Fruit fly (Drosophila melanogaster) whole organism, embryonic: ENCODE data around the gene mRpL50.
A peak's percentile ranks its signal among the peaks of the same experiment; 100 is the strongest.

Source experiments
- Blimp-1 ChIP-seq: fragments of 200-800 bp; sonication (Bioruptor generic); optimal IDR thresholded peaks from 3 replicates; lab custom pipeline; 2018; ENCODE audit warnings: missing biosample characterization, missing genetic modification characterization, mild to moderate bottlenecking, moderate library complexity, missing genetic modification reagents
- C15 ChIP-seq: fragments of 200-800 bp; sonication (Bioruptor generic); IDR thresholded peaks from 3 replicates; pipeline ENCODE4 v1.3.6; 2022; ENCODE audit warnings: missing biosample characterization, missing genetic modification characterization
- CG30403 ChIP-seq: fragments of 200-800 bp; sonication (Bioruptor generic); optimal IDR thresholded peaks from 3 replicates; lab custom pipeline; 2016; ENCODE audit warnings: missing biosample characterization, missing genetic modification characterization
- CG34422 ChIP-seq: fragments of 200-800 bp; sonication (Bioruptor generic); IDR thresholded peaks from 3 replicates; pipeline ENCODE4 v1.3.6; 2022; ENCODE audit warnings: missing biosample characterization, missing genetic modification characterization
- CG5180 ChIP-seq: fragments of 200-800 bp; sonication (Bioruptor generic); optimal IDR thresholded peaks from 3 replicates; lab custom pipeline; 2017; ENCODE audit warnings: missing biosample characterization, missing genetic modification characterization, mild to moderate bottlenecking, moderate library complexity, missing genetic modification reagents
- CG8478 ChIP-seq: fragments of >200 bp; optimal IDR thresholded peaks from 2 replicates; lab custom pipeline; 2018
- CG9727 ChIP-seq: fragments of 200-800 bp; sonication (Bioruptor generic); optimal IDR thresholded peaks from 3 replicates; lab custom pipeline; 2017; ENCODE audit warnings: missing biosample characterization, mild to moderate bottlenecking, missing genetic modification characterization
- CG9876 ChIP-seq: fragments of 200-800 bp; sonication (Bioruptor generic); optimal IDR thresholded peaks from 2 replicates; lab custom pipeline; 2016; ENCODE audit warnings: missing biosample characterization, missing genetic modification characterization
- D19B ChIP-seq: fragments of 200-800 bp; sonication (Bioruptor generic); optimal IDR thresholded peaks from 2 replicates; lab custom pipeline; 2017; ENCODE audit warnings: missing biosample characterization, mild to moderate bottlenecking, missing genetic modification characterization
- Doc2 ChIP-seq: fragments of 200-800 bp; sonication (Bioruptor generic); IDR thresholded peaks from 2 replicates; pipeline ENCODE4 v1.3.6; 2022; ENCODE audit warnings: missing biosample characterization, missing genetic modification characterization
- Drgx ChIP-seq: fragments of 200-800 bp; sonication (Bioruptor generic); IDR thresholded peaks from 2 replicates; pipeline ENCODE4 v1.3.6; 2022; ENCODE audit warnings: missing biosample characterization, missing genetic modification characterization
- E2f2 ChIP-seq: fragments of 200-800 bp; sonication (Bioruptor generic); IDR thresholded peaks from 2 replicates; pipeline ENCODE4 v1.3.6; 2022; ENCODE audit warnings: missing biosample characterization, missing genetic modification characterization
- H15 ChIP-seq: fragments of 200-800 bp; sonication (Bioruptor generic); IDR thresholded peaks from 3 replicates; pipeline ENCODE4 v1.3.6; 2022; ENCODE audit warnings: missing biosample characterization, missing genetic modification characterization
- HLH3B ChIP-seq: fragments of 200-800 bp; sonication (Bioruptor generic); IDR thresholded peaks from 2 replicates; pipeline ENCODE4 v1.3.6; 2022; ENCODE audit warnings: missing biosample characterization, missing genetic modification characterization
- HLH4C ChIP-seq: fragments of 200-800 bp; sonication (Bioruptor generic); IDR thresholded peaks from 3 replicates; pipeline ENCODE4 v1.3.6; 2022; ENCODE audit warnings: missing biosample characterization, missing genetic modification characterization; ENCODE audit not compliant: partially characterized antibody
- Jarid2 ChIP-seq: fragments of 200-800 bp; sonication (Bioruptor generic); optimal IDR thresholded peaks from 3 replicates; lab custom pipeline; 2017; ENCODE audit warnings: mild to moderate bottlenecking, missing biosample characterization, missing genetic modification reagents, missing genetic modification characterization
- Mad ChIP-seq: fragments of 200-800 bp; sonication (Bioruptor generic); optimal IDR thresholded peaks from 2 replicates; lab custom pipeline; 2016; ENCODE audit warnings: missing biosample characterization, missing genetic modification characterization
- Pdp1 ChIP-seq, 2 experiments: fragments of 200-800 bp; sonication (Bioruptor generic); optimal IDR thresholded peaks; 3 replicates each; lab custom pipeline; 2016; ENCODE audit warnings: missing biosample characterization in 2 of 2, missing genetic modification characterization in 2 of 2, mild to moderate bottlenecking in 1 of 2, moderate library complexity in 1 of 2
- Rfx ChIP-seq: fragments of 200-800 bp; sonication (Bioruptor generic); IDR thresholded peaks from 2 replicates; pipeline ENCODE4 v1.3.6; 2022; ENCODE audit warnings: missing biosample characterization, missing genetic modification characterization
- Ssrp ChIP-seq: fragments of 200-800 bp; sonication (Bioruptor generic); optimal IDR thresholded peaks from 2 replicates; lab custom pipeline; 2018; ENCODE audit warnings: missing biosample characterization, mild to moderate bottlenecking, missing genetic modification characterization, moderate library complexity
- Trl ChIP-seq, 3 experiments: fragments of >200 bp in 2 of 3; fragments of 200-800 bp in 1 of 3; sonication (Bioruptor generic) in 1 of 3; optimal IDR thresholded peaks; 2 replicates in 1 of 3; 3 replicates in 2 of 3; lab custom pipeline; 2016 to 2017; ENCODE audit warnings: missing biosample characterization in 1 of 3, missing genetic modification characterization in 1 of 3
- ash1 ChIP-seq: fragments of 200-800 bp; sonication (Bioruptor generic); optimal IDR thresholded peaks from 2 replicates; lab custom pipeline; 2018; ENCODE audit warnings: missing biosample characterization, mild to moderate bottlenecking, missing genetic modification characterization
- bowl ChIP-seq: fragments of 200-800 bp; sonication (Bioruptor generic); IDR thresholded peaks from 2 replicates; pipeline ENCODE4 v1.3.6; 2022; ENCODE audit warnings: missing biosample characterization, missing genetic modification characterization
- cg ChIP-seq: fragments of 200-800 bp; sonication (Bioruptor generic); optimal IDR thresholded peaks from 3 replicates; lab custom pipeline; 2019; ENCODE audit warnings: missing biosample characterization, mild to moderate bottlenecking, missing genetic modification characterization, moderate library complexity
- chif ChIP-seq, 2 experiments: fragments of 200-800 bp; sonication (Bioruptor generic); optimal IDR thresholded peaks; 3 replicates each; lab custom pipeline; 2016; ENCODE audit warnings: missing biosample characterization in 2 of 2, missing genetic modification characterization in 2 of 2
- chinmo ChIP-seq: fragments of 200-800 bp; sonication (Bioruptor generic); IDR thresholded peaks from 4 replicates; pipeline ENCODE4 v1.3.6; 2022; ENCODE audit warnings: missing biosample characterization, missing genetic modification characterization; ENCODE audit not compliant: partially characterized antibody
- chm ChIP-seq: fragments of 200-800 bp; sonication (Bioruptor generic); IDR thresholded peaks from 2 replicates; pipeline ENCODE4 v1.3.6; 2022; ENCODE audit warnings: missing biosample characterization, missing genetic modification characterization
- ci ChIP-seq: fragments of 200-800 bp; sonication (Bioruptor generic); IDR thresholded peaks from 3 replicates; pipeline ENCODE4 v1.3.6; 2022; ENCODE audit warnings: missing biosample characterization, missing genetic modification characterization
- dmrt99B ChIP-seq: fragments of 200-800 bp; sonication (Bioruptor generic); optimal IDR thresholded peaks from 2 replicates; lab custom pipeline; 2018; ENCODE audit warnings: missing biosample characterization, mild to moderate bottlenecking, missing genetic modification characterization, moderate library complexity
- dpn ChIP-seq, 2 experiments: fragments of 200-800 bp; sonication (Bioruptor generic); optimal IDR thresholded peaks; 3 replicates each; lab custom pipeline; 2016; ENCODE audit warnings: missing biosample characterization in 2 of 2, missing genetic modification characterization in 2 of 2
- eve ChIP-seq, 2 experiments: fragments of >200 bp; optimal IDR thresholded peaks; 2 replicates each; lab custom pipeline; 2017; ENCODE audit warnings: missing biosample characterization in 2 of 2, missing genetic modification characterization in 2 of 2
- maf-S ChIP-seq: fragments of 200-800 bp; sonication (Bioruptor generic); optimal IDR thresholded peaks from 2 replicates; lab custom pipeline; 2016; ENCODE audit warnings: missing biosample characterization, missing genetic modification characterization
- nau ChIP-seq: fragments of 200-800 bp; sonication (Bioruptor generic); optimal IDR thresholded peaks from 3 replicates; lab custom pipeline; 2017; ENCODE audit warnings: missing biosample characterization, mild to moderate bottlenecking, missing genetic modification characterization, missing genetic modification reagents
- nmo ChIP-seq: fragments of 200-800 bp; sonication (Bioruptor generic); optimal IDR thresholded peaks from 2 replicates; lab custom pipeline; 2018; ENCODE audit warnings: missing biosample characterization, mild to moderate bottlenecking, missing genetic modification characterization, moderate library complexity
- nom ChIP-seq: fragments of 200-800 bp; sonication (Bioruptor generic); optimal IDR thresholded peaks from 2 replicates; lab custom pipeline; 2017; ENCODE audit warnings: missing biosample characterization, missing genetic modification characterization, mild to moderate bottlenecking, moderate library complexity, missing genetic modification reagents
- pnt ChIP-seq: fragments of 200-800 bp; sonication (Bioruptor generic); optimal IDR thresholded peaks from 3 replicates; lab custom pipeline; 2016; ENCODE audit warnings: missing biosample characterization, missing genetic modification characterization
- row ChIP-seq: fragments of 200-800 bp; sonication (Bioruptor generic); IDR thresholded peaks from 3 replicates; pipeline ENCODE4 v1.3.6; 2022; ENCODE audit warnings: missing biosample characterization, missing genetic modification characterization
- sens ChIP-seq: fragments of 200-800 bp; sonication (Bioruptor generic); peaks from one replicate; lab custom pipeline; 2016; ENCODE audit warnings: missing biosample characterization, missing genetic modification characterization
- sima ChIP-seq: fragments of 200-800 bp; sonication (Bioruptor generic); optimal IDR thresholded peaks from 2 replicates; lab custom pipeline; 2016; ENCODE audit warnings: missing biosample characterization, missing genetic modification characterization
- sqz ChIP-seq: fragments of 200-800 bp; sonication (Bioruptor generic); optimal IDR thresholded peaks from 3 replicates; lab custom pipeline; 2018; ENCODE audit warnings: missing biosample characterization, mild to moderate bottlenecking, missing genetic modification characterization
- tgo ChIP-seq: fragments of 200-800 bp; sonication (Bioruptor generic); IDR thresholded peaks from 3 replicates; pipeline ENCODE4 v1.3.6; 2022; ENCODE audit warnings: missing biosample characterization, missing genetic modification characterization
- tna ChIP-seq: fragments of 200-800 bp; sonication (Bioruptor generic); IDR thresholded peaks from 2 replicates; pipeline ENCODE4 v1.3.6; 2022; ENCODE audit warnings: missing biosample characterization, missing genetic modification characterization; ENCODE audit not compliant: partially characterized antibody
- trem ChIP-seq: fragments of 200-800 bp; optimal IDR thresholded peaks from 3 replicates; lab custom pipeline; 2019; ENCODE audit warnings: missing biosample characterization, mild to moderate bottlenecking, missing genetic modification characterization, moderate library complexity
- unc-4 ChIP-seq: fragments of 200-800 bp; sonication (Bioruptor generic); IDR thresholded peaks from 2 replicates; pipeline ENCODE4 v1.3.6; 2022; ENCODE audit warnings: missing biosample characterization, missing genetic modification characterization; ENCODE audit not compliant: partially characterized antibody
- yki ChIP-seq: fragments of >200 bp; optimal IDR thresholded peaks from 3 replicates; lab custom pipeline; 2018
- zen2 ChIP-seq: fragments of 200-800 bp; sonication (Bioruptor generic); IDR thresholded peaks from 3 replicates; pipeline ENCODE4 v1.3.6; 2022; ENCODE audit warnings: missing biosample characterization, missing genetic modification characterization; ENCODE audit not compliant: partially characterized antibody
- zfh2 ChIP-seq: fragments of 200-800 bp; sonication (Bioruptor generic); optimal IDR thresholded peaks from 2 replicates; lab custom pipeline; 2016; ENCODE audit warnings: missing biosample characterization, missing genetic modification characterization

mRpL50 gene

dm6 chr3L:7283541-7283940 lies 39.8 kb upstream of the mRpL50 start (continued):
- TF ChIP-seq Ssrp (tag; lab: Kevin White, UChicago) (no peak), H15 (GFP tag; lab: Robert Waterston, UW) (no peak), CG9876 (GFP tag; lab: Kevin White, UChicago) (no peak), Drgx (GFP tag; lab: Robert Waterston, UW) (peak; percentile 32; the same call in 1 of the 2 replicates)
- TF ChIP-seq, all 482 proteins: peak for 7

DNA sequence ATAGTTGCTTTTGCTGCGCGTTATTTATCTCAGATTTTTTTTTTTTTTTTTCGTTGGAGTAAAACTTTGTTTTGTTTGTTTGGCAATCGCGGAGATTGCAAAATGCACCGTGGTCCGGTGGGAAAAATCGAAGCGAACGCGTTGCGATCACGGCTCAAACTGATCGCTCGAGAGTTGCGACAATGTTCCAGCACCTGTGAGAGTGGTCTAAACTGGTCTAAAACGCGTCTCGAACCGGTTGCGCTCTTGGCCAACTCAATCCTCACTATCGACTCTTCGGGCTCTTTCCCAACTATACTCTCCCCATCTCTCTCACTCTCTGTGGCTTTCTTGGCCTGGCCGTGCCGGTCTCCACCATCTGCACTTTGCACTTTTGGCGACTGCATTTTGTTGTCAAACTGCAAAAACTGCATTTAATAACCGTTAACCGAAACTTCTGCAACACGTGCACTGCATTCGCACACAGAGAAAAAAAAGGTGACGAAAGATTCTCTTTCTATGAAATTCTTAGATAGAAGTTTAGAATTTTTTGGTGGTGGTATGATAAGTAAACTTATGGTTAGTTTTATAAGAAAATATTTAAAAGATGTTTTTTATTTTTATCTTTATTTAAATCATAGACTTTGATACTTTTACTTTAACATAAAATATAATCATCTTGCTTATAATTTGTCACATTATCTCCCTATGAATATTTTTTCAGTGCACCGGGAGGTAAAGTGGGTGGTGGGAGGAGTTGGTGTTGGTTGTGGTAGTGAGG lies 20.2 kb upstream of the mRpL50 start, which contains the start of gene CG14830:
Gene CG14830, minus strand, starts transcription at position 164 of the 760 bp plus-strand sequence.
- TF ChIP-seq unc-4 (GFP tag; lab: Robert Waterston, UW) (0 out of 2 replicates have a peak, but pooled peaks have one; percentile 14), ci (GFP tag; lab: Robert Waterston, UW) (peak; percentile 50; the same call in 1 of the 3 replicates), Drgx (GFP tag; lab: Robert Waterston, UW) (peak; percentile 43; the same call in 1 of the 2 replicates), sima (GFP tag; lab: Kevin White, UChicago) (no peak), Jarid2 (GFP tag; lab: Kevin White, UChicago) (peak; percentile 73), C15 (no peak), yki (lab: Kevin White, UChicago) (peak; percentile 13), CG9727 (GFP tag; lab: Kevin White, UChicago) (no peak), trem (tag; lab: Kevin White, UChicago) (no peak), nmo (no peak), cg (GFP tag; lab: Kevin White, UChicago) (peak; percentile 4), dmrt99B (tag; lab: Kevin White, UChicago) (peak; percentile 46), CG34422 (0 out of 3 replicates have a peak, but pooled peaks have one; percentile 17), sqz (peak; percentile 22), CG9876 (GFP tag; lab: Kevin White, UChicago) (no peak), Blimp-1 (GFP tag; lab: Kevin White, UChicago) (peak; percentile 24), ash1 (GFP tag; lab: Kevin White, UChicago) (no peak), Trl (optimal IDR thresholded peaks at IDR 0.05; lab: Kevin White, UChicago) (peak; percentile 64 to 69), Trl (GFP tag; optimal IDR thresholded peaks at IDR 0.05; lab: Kevin White, UChicago) (no peak), Rfx (GFP tag; lab: Robert Waterston, UW) (no peak), chm (GFP tag; lab: Robert Waterston, UW) (0 out of 2 replicates have a peak, but pooled peaks have one; percentile 33), nau (GFP tag; lab: Kevin White, UChicago) (no peak), CG5180 (peak; percentile 94), nom (peak; percentile 83), chinmo (GFP tag; lab: Robert Waterston, UW) (peak; percentile 54; the same call in 1 of the 4 replicates), CG8478 (lab: Kevin White, UChicago) (no peak), zen2 (GFP tag; lab: Robert Waterston, UW) (peak; percentile 40; the same call in 1 of the 3 replicates), sens (peak; percentile 30), HLH4C (GFP tag; lab: Robert Waterston, UW) (0 out of 3 replicates have a peak, but pooled peaks have one; percentile 13)

DNA sequence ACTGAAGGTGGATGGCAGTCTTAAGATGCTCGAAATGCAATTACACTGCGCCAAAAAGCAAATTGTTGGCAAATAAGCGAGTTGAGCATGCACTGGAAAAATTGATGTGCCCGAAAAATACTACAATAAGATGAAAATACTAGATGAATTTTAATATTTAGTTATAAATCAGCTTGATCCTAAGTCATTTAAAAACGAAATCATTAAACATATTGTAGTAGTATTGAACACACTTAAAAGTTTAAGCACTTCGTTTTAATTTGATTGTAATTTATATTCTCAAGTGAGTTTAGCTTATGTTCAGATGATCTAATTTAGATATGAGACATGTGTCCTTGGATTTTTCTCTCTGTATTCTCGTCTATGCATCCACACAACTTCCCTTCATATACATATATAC lies 18.7 kb upstream of the mRpL50 start:
- TF ChIP-seq Mad (GFP tag; lab: Kevin White, UChicago) (no peak), zfh2 (GFP tag; lab: Kevin White, UChicago) (no peak), HLH3B (0 out of 2 replicates have a peak, but pooled peaks have one; percentile 7), row (0 out of 3 replicates have a peak, but pooled peaks have one; percentile 19), maf-S (GFP tag; lab: Kevin White, UChicago) (no peak), E2f2 (GFP tag; lab: Robert Waterston, UW) (no peak), tgo (GFP tag; lab: Robert Waterston, UW) (no peak), bowl (no peak), dpn (GFP tag; optimal IDR thresholded peaks at IDR 0.05; lab: Kevin White, UChicago) (peak in 1 of 2 experiments; percentile 33), CG30403 (GFP tag; lab: Kevin White, UChicago) (peak; percentile 31), Doc2 (GFP tag; lab: Robert Waterston, UW) (no peak), chif (GFP tag; optimal IDR thresholded peaks at IDR 0.05; lab: Kevin White, UChicago) (no peak), D19B (GFP tag; lab: Kevin White, UChicago) (no peak), Pdp1 (GFP tag; optimal IDR thresholded peaks at IDR 0.05; lab: Kevin White, UChicago) (no peak), pnt (GFP tag; lab: Kevin White, UChicago) (no peak), eve (GFP tag; optimal IDR thresholded peaks at IDR 0.05; lab: Kevin White, UChicago) (no peak), tna (GFP tag; lab: Robert Waterston, UW) (no peak)
